Comparison of ENCODE assay signal across 3 worm cellular contexts in genomic region chrV:2673807-2674206, ce11.
TF ChIP-seq lines count a peak whose summit lies in the region.

No protein-coding gene starts in this region.

TF ChIP-seq in whole organism, L2 larva, 48 proteins besides CTCF, POLR2A, EP300 and RAD21 (continued from another document):
- TF ChIP-seq nhr-12 (tag; optimal IDR thresholded peaks at IDR 0.05; lab: Kevin White, UChicago), result no peak
- peak; percentile 30 for TF ChIP-seq F13H6.1 (tag; optimal IDR thresholded peaks at IDR 0.05; lab: Kevin White, UChicago)
- no peak for TF ChIP-seq egl-27 (tag; optimal IDR thresholded peaks at IDR 0.05; lab: Kevin White, UChicago)
- TF ChIP-seq lsy-2 (tag; optimal IDR thresholded peaks at IDR 0.05; lab: Kevin White, UChicago), result peak in 1 of 2 experiments; percentile 41
- no peak for TF ChIP-seq nhr-10 (tag; optimal IDR thresholded peaks at IDR 0.05; lab: Kevin White, UChicago)
- no peak for TF ChIP-seq ztf-1 (GFP tag; conservative IDR thresholded peaks at IDR 0.05; lab: Robert Waterston, UW)
- no peak for TF ChIP-seq alr-1 (tag; optimal IDR thresholded peaks at IDR 0.05; lab: Kevin White, UChicago)
- TF ChIP-seq nhr-77 (tag; optimal IDR thresholded peaks at IDR 0.05; lab: Kevin White, UChicago), result no peak
- TF ChIP-seq nhr-237 (tag; optimal IDR thresholded peaks at IDR 0.05; lab: Kevin White, UChicago), result no peak
- no peak for TF ChIP-seq elt-1 (tag; optimal IDR thresholded peaks at IDR 0.05; lab: Kevin White, UChicago)
- no peak for TF ChIP-seq ceh-82 (tag; optimal IDR thresholded peaks at IDR 0.05; lab: Kevin White, UChicago)
- TF ChIP-seq Y55F3AM.14 (GFP tag; optimal IDR thresholded peaks at IDR 0.05; lab: Kevin White, UChicago), result no peak
- no peak for TF ChIP-seq mbf-1 (tag; optimal IDR thresholded peaks at IDR 0.05; lab: Kevin White, UChicago)
- peak; percentile 18 for TF ChIP-seq gmeb-1 (tag; optimal IDR thresholded peaks at IDR 0.05; lab: Kevin White, UChicago)
- TF ChIP-seq nhr-129 (tag; optimal IDR thresholded peaks at IDR 0.05; lab: Kevin White, UChicago), result peak; percentile 57
- TF ChIP-seq aly-2 (tag; optimal IDR thresholded peaks at IDR 0.05; lab: Kevin White, UChicago), result no peak
- TF ChIP-seq crh-2 (tag; optimal IDR thresholded peaks at IDR 0.05; lab: Kevin White, UChicago), result peak; percentile 31
- TF ChIP-seq sem-4 (tag; optimal IDR thresholded peaks at IDR 0.05; lab: Kevin White, UChicago), result no peak
- peak; percentile 57 for TF ChIP-seq lin-13 (GFP tag; optimal IDR thresholded peaks at IDR 0.05; lab: Kevin White, UChicago)
- peak; percentile 4 for TF ChIP-seq sma-9 (GFP tag; optimal IDR thresholded peaks at IDR 0.05; lab: Kevin White, UChicago)
- TF ChIP-seq sma-9 (tag; optimal IDR thresholded peaks at IDR 0.05; lab: Kevin White, UChicago), result no peak
- TF ChIP-seq fos-1 (tag; optimal IDR thresholded peaks at IDR 0.05; lab: Kevin White, UChicago), result peak; percentile 17
- TF ChIP-seq nhr-25 (tag; optimal IDR thresholded peaks at IDR 0.05; lab: Kevin White, UChicago), result no peak
- TF ChIP-seq zag-1 (tag; optimal IDR thresholded peaks at IDR 0.05; lab: Kevin White, UChicago), result no peak

TF ChIP-seq in whole organism, L4 larva, 104 proteins besides CTCF, POLR2A, EP300 and RAD21 (continued from another document and continues in another):
- no peak for TF ChIP-seq tra-1 (GFP tag; IDR thresholded peaks at IDR 0.05; lab: Robert Waterston, UW)
- TF ChIP-seq dmd-9 (GFP tag; IDR thresholded peaks at IDR 0.05; lab: Robert Waterston, UW), result no peak
- TF ChIP-seq nhr-42 (GFP tag; IDR thresholded peaks at IDR 0.05; lab: Robert Waterston, UW), result 0 out of 2 replicates have a peak, but pooled peaks have one; percentile 21
- TF ChIP-seq nhr-41 (GFP tag; IDR thresholded peaks at IDR 0.05; lab: Robert Waterston, UW), result no peak
- peak; percentile 55; the same call in 1 of the 2 replicates for TF ChIP-seq snpc-1.2 (GFP tag; IDR thresholded peaks at IDR 0.05; lab: Robert Waterston, UW)
- TF ChIP-seq aha-1 (tag; lab: Kevin White, UChicago), result no peak
- no peak for TF ChIP-seq lir-3 (tag; optimal IDR thresholded peaks at IDR 0.05; lab: Kevin White, UChicago)
- TF ChIP-seq nhr-76 (tag; optimal IDR thresholded peaks at IDR 0.05; lab: Kevin White, UChicago), result no peak
- no peak for TF ChIP-seq nhr-77 (tag; optimal IDR thresholded peaks at IDR 0.05; lab: Kevin White, UChicago)
- TF ChIP-seq mxl-3 (GFP tag; optimal IDR thresholded peaks at IDR 0.05; lab: Kevin White, UChicago), result peak; percentile 9
- no peak for TF ChIP-seq daf-8 (GFP tag; IDR thresholded peaks at IDR 0.05; lab: Robert Waterston, UW)
- peak; percentile 30 for TF ChIP-seq dve-1 (tag; optimal IDR thresholded peaks at IDR 0.05; lab: Kevin White, UChicago; ENCODE audit: insufficient read depth)
- TF ChIP-seq F37D6.2 (tag; optimal IDR thresholded peaks at IDR 0.05; lab: Kevin White, UChicago), result no peak
- TF ChIP-seq Y5F2A.4 (GFP tag; optimal IDR thresholded peaks at IDR 0.05; lab: Kevin White, UChicago), result no peak
- peak; percentile 44 for TF ChIP-seq hlh-30 (tag; optimal IDR thresholded peaks at IDR 0.05; lab: Kevin White, UChicago; ENCODE audit: insufficient read depth)
- no peak for TF ChIP-seq zip-2 (tag; optimal IDR thresholded peaks at IDR 0.05; lab: Kevin White, UChicago)
- no peak for TF ChIP-seq ces-1 (GFP tag; optimal IDR thresholded peaks at IDR 0.05; lab: Kevin White, UChicago)
- 0 out of 2 replicates have a peak, but pooled peaks have one; percentile 39 for TF ChIP-seq D1046.2 (GFP tag; IDR thresholded peaks at IDR 0.05; lab: Robert Waterston, UW)
- TF ChIP-seq pha-4 (GFP tag; IDR thresholded peaks at IDR 0.05; lab: Robert Waterston, UW), result peak; percentile 73
- no peak for TF ChIP-seq pha-4 (tag; optimal IDR thresholded peaks at IDR 0.05; lab: Kevin White, UChicago)
- peak; percentile 35 for TF ChIP-seq rbr-2 (tag; optimal IDR thresholded peaks at IDR 0.05; lab: Kevin White, UChicago)
- TF ChIP-seq egl-27 (tag; optimal IDR thresholded peaks at IDR 0.05; lab: Kevin White, UChicago), result no peak
- TF ChIP-seq ceh-62 (tag; optimal IDR thresholded peaks at IDR 0.05; lab: Kevin White, UChicago), result no peak
- TF ChIP-seq ceh-44 (GFP tag; IDR thresholded peaks at IDR 0.05; lab: Robert Waterston, UW), result no peak
- no peak for TF ChIP-seq ceh-32 (tag; optimal IDR thresholded peaks at IDR 0.05; lab: Kevin White, UChicago; ENCODE audit: poor library complexity)
- no peak for TF ChIP-seq F49E8.2 (tag; optimal IDR thresholded peaks at IDR 0.05; lab: Kevin White, UChicago; ENCODE audit: borderline replicate concordance)
- peak; percentile 83 for TF ChIP-seq lim-7 (GFP tag; IDR thresholded peaks at IDR 0.05; lab: Robert Waterston, UW)
- TF ChIP-seq daf-19 (GFP tag; conservative IDR thresholded peaks at IDR 0.05; lab: Robert Waterston, UW), result no peak
- no peak for TF ChIP-seq fkh-10 (GFP tag; optimal IDR thresholded peaks at IDR 0.05; lab: Kevin White, UChicago)
- no peak for TF ChIP-seq tag-97 (GFP tag; IDR thresholded peaks at IDR 0.05; lab: Robert Waterston, UW)
- peak; percentile 44; the same call in 1 of the 2 replicates for TF ChIP-seq madf-9 (GFP tag; conservative IDR thresholded peaks at IDR 0.05; lab: Robert Waterston, UW)
- no peak for TF ChIP-seq R02D3.7 (tag; optimal IDR thresholded peaks at IDR 0.05; lab: Kevin White, UChicago)
- no peak for TF ChIP-seq F44E2.7 (GFP tag; IDR thresholded peaks at IDR 0.05; lab: Robert Waterston, UW)
- TF ChIP-seq ceh-20 (GFP tag; IDR thresholded peaks at IDR 0.05; lab: Robert Waterston, UW), result no peak
- peak; percentile 33 for TF ChIP-seq mep-1 (tag; optimal IDR thresholded peaks at IDR 0.05; lab: Kevin White, UChicago)
- TF ChIP-seq nhr-6 (tag; optimal IDR thresholded peaks at IDR 0.05; lab: Kevin White, UChicago), result no peak
- 0 out of 2 replicates have a peak, but pooled peaks have one; percentile 21 for TF ChIP-seq T26A8.4 (GFP tag; IDR thresholded peaks at IDR 0.05; lab: Robert Waterston, UW)
- no peak for TF ChIP-seq hlh-11 (tag; optimal IDR thresholded peaks at IDR 0.05; lab: Kevin White, UChicago)
- peak; percentile 51; the same call in 1 of the 2 replicates for TF ChIP-seq ctbp-1 (GFP tag; IDR thresholded peaks at IDR 0.05; lab: Robert Waterston, UW)
- no peak for TF ChIP-seq mdl-1 (tag; optimal IDR thresholded peaks at IDR 0.05; lab: Kevin White, UChicago)
- no peak for TF ChIP-seq saeg-2 (GFP tag; IDR thresholded peaks at IDR 0.05; lab: Robert Waterston, UW)
- TF ChIP-seq zip-11 (GFP tag; IDR thresholded peaks at IDR 0.05; lab: Robert Waterston, UW), result no peak
- no peak for TF ChIP-seq ceh-28 (tag; optimal IDR thresholded peaks at IDR 0.05; lab: Kevin White, UChicago)
- TF ChIP-seq lin-1 (GFP tag; IDR thresholded peaks at IDR 0.05; lab: Robert Waterston, UW), result peak; percentile 58; the same call in 1 of the 2 replicates
- no peak for TF ChIP-seq lin-15B (tag; optimal IDR thresholded peaks at IDR 0.05; lab: Kevin White, UChicago)
- TF ChIP-seq jun-1 (tag; optimal IDR thresholded peaks at IDR 0.05; lab: Kevin White, UChicago), result no peak
- TF ChIP-seq dpl-1 (GFP tag; optimal IDR thresholded peaks at IDR 0.05; lab: Kevin White, UChicago), result no peak
- TF ChIP-seq zag-1 (tag; optimal IDR thresholded peaks at IDR 0.05; lab: Kevin White, UChicago), result no peak
- TF ChIP-seq fos-1 (tag; optimal IDR thresholded peaks at IDR 0.05; lab: Kevin White, UChicago), result no peak
- peak; percentile 34; the same call in 1 of the 2 replicates for TF ChIP-seq mdt-29 (GFP tag; IDR thresholded peaks at IDR 0.05; lab: Robert Waterston, UW)
- peak; percentile 75 for TF ChIP-seq dmd-8 (GFP tag; IDR thresholded peaks at IDR 0.05; lab: Robert Waterston, UW)
- no peak for TF ChIP-seq nhr-102 (tag; optimal IDR thresholded peaks at IDR 0.05; lab: Kevin White, UChicago)
- TF ChIP-seq hmg-1.1 (GFP tag; IDR thresholded peaks at IDR 0.05; lab: Robert Waterston, UW), result peak; percentile 55
- no peak for TF ChIP-seq ZK337.2 (GFP tag; IDR thresholded peaks at IDR 0.05; lab: Robert Waterston, UW)
- TF ChIP-seq nhr-111 (GFP tag; optimal IDR thresholded peaks at IDR 0.05; lab: Kevin White, UChicago), result no peak
- no peak for TF ChIP-seq skn-1 (tag; optimal IDR thresholded peaks at IDR 0.05; lab: Kevin White, UChicago)
- TF ChIP-seq mxl-2 (GFP tag; conservative IDR thresholded peaks at IDR 0.05; lab: Robert Waterston, UW), result no peak

TF ChIP-seq in whole organism, late embryonic, 69 proteins besides CTCF, POLR2A, EP300 and RAD21 (continued from another document):
- TF ChIP-seq C08G9.2 (tag; optimal IDR thresholded peaks at IDR 0.05; lab: Kevin White, UChicago), result peak; percentile 41
- peak; percentile 61 for TF ChIP-seq C38D4.7 (GFP tag; optimal IDR thresholded peaks at IDR 0.05; lab: Kevin White, UChicago)
- peak; percentile 69 for TF ChIP-seq gmeb-2 (tag; optimal IDR thresholded peaks at IDR 0.05; lab: Kevin White, UChicago)
- peak; percentile 39 for TF ChIP-seq ref-2 (tag; optimal IDR thresholded peaks at IDR 0.05; lab: Kevin White, UChicago)
- TF ChIP-seq nhr-232 (tag; optimal IDR thresholded peaks at IDR 0.05; lab: Kevin White, UChicago), result peak; percentile 73
- TF ChIP-seq ceh-34 (tag; optimal IDR thresholded peaks at IDR 0.05; lab: Kevin White, UChicago), result peak; percentile 49
- peak; percentile 29 for TF ChIP-seq lim-6 (tag; optimal IDR thresholded peaks at IDR 0.05; lab: Kevin White, UChicago)
- no peak for TF ChIP-seq nhr-11 (tag; optimal IDR thresholded peaks at IDR 0.05; lab: Kevin White, UChicago)
- TF ChIP-seq ceh-14 (tag; optimal IDR thresholded peaks at IDR 0.05; lab: Kevin White, UChicago), result peak; percentile 25
- no peak for TF ChIP-seq pha-4 (tag; optimal IDR thresholded peaks at IDR 0.05; lab: Kevin White, UChicago)
- peak; percentile 3 for TF ChIP-seq sox-4 (tag; optimal IDR thresholded peaks at IDR 0.05; lab: Kevin White, UChicago)
- TF ChIP-seq sox-2 (GFP tag; IDR thresholded peaks at IDR 0.05; lab: Robert Waterston, UW), result no peak; the same call in 1 of the 2 replicates
- peak; percentile 49 for TF ChIP-seq ttx-3 (tag; optimal IDR thresholded peaks at IDR 0.05; lab: Kevin White, UChicago)
- peak; percentile 37 for TF ChIP-seq ceh-48 (tag; optimal IDR thresholded peaks at IDR 0.05; lab: Kevin White, UChicago)
- no peak for TF ChIP-seq ceh-24 (tag; optimal IDR thresholded peaks at IDR 0.05; lab: Kevin White, UChicago)
- TF ChIP-seq K09A11.1 (tag; optimal IDR thresholded peaks at IDR 0.05; lab: Kevin White, UChicago; ENCODE audit: insufficient read depth), result peak; percentile 58
